Worm (Caenorhabditis elegans): Measurements from ENCODE around the gene F52D10.4.
A peak's percentile ranks its signal among the peaks of the same experiment; 100 is the strongest.

The F52D10.4 gene

DNA sequence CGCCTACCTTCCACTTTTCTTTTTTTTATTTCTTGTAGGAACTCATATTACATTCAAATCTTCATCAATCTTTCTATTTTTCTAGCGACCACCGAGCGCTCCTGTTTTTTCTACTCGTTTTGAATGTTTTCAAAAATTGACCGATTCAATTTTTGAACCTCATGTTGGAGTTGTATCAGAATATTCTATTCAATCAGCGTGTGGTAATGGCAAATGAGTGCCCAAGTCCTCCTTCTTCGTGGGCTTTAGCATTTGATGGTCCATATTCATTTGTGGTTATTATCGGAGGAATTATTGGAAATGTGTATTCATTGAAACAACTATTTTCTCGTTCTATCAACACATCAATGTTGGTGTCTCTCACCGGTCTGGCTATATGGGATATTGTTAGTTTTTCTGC lies at the start of gene F52D10.4:
TSS of gene F52D10.4 (plus strand) at position 84 of the 400 bp plus-strand sequence.
- TF ChIP-seq snpc-4 (tag; optimal IDR thresholded peaks at IDR 0.05), result no peak
- TF ChIP-seq aly-2 (tag; optimal IDR thresholded peaks at IDR 0.05), result no peak
- TF ChIP-seq hmg-11 (tag; optimal IDR thresholded peaks at IDR 0.05), result no peak
- TF ChIP-seq nhr-67 (tag; optimal IDR thresholded peaks at IDR 0.05), result no peak
- no peak for TF ChIP-seq pqm-1 (tag; optimal IDR thresholded peaks at IDR 0.05)
- TF ChIP-seq ZK546.5 (tag; optimal IDR thresholded peaks at IDR 0.05), result no peak
- no peak for TF ChIP-seq ceh-9 (tag; optimal IDR thresholded peaks at IDR 0.05)
- no peak for TF ChIP-seq tbx-2 (tag; optimal IDR thresholded peaks at IDR 0.05)
- TF ChIP-seq unc-39 (tag; optimal IDR thresholded peaks at IDR 0.05), result no peak
- no peak for TF ChIP-seq ceh-16 (tag; optimal IDR thresholded peaks at IDR 0.05)

DNA sequence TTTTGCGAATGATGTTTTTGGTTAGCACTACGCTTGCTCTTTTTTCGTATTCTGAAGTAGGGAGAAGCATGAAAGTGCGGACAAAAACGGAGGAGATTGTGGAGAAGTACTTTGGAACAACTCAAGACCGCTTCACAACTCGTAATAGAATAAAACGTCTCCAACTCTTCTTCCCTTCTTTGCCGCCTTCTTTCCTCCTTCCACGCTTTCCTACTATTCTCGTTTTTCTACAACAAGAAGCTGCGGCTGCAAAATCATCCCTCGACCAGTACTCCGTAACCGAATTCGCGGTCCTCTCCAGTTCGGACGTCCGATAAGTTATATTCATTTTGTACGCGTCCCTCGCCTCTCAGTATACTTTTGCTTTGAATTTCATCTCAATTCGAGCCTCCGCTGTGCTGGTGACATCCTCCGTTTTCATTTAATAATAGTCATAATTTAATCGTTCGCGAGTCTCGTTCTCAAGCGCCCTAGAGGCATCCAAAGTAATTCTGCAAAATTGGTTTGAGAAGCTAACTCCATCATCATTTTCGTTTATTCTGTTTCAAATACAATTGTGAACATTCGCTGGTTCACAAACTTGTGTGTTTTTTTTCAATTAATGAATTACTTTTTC lies 47.4 kb upstream of the F52D10.4 start:
- TF ChIP-seq egl-5 (tag; optimal IDR thresholded peaks at IDR 0.05) (no peak), fkh-10 (GFP tag; optimal IDR thresholded peaks at IDR 0.05) (peak; percentile 71)

ce11 chrX:11571714-11572113 lies 45.6 kb upstream of the F52D10.4 start:
- TF ChIP-seq lin-15B (tag; optimal IDR thresholded peaks at IDR 0.05) (no peak), jun-1 (tag; optimal IDR thresholded peaks at IDR 0.05) (no peak), lin-39 (tag; optimal IDR thresholded peaks at IDR 0.05) (peak; percentile 1), snpc-4 (tag; optimal IDR thresholded peaks at IDR 0.05) (no peak), ceh-28 (tag; optimal IDR thresholded peaks at IDR 0.05) (no peak), zag-1 (tag; optimal IDR thresholded peaks at IDR 0.05) (no peak), sea-2 (GFP tag; optimal IDR thresholded peaks at IDR 0.05) (no peak), nhr-67 (tag; optimal IDR thresholded peaks at IDR 0.05) (no peak), pha-4 (tag; optimal IDR thresholded peaks at IDR 0.05) (no peak), nhr-23 (tag; optimal IDR thresholded peaks at IDR 0.05) (peak; percentile 6), elt-1 (tag; optimal IDR thresholded peaks at IDR 0.05) (no peak), elt-2 (tag; optimal IDR thresholded peaks at IDR 0.05) (no peak), nhr-237 (tag; optimal IDR thresholded peaks at IDR 0.05) (no peak), ceh-82 (tag; optimal IDR thresholded peaks at IDR 0.05) (no peak), nhr-12 (tag; optimal IDR thresholded peaks at IDR 0.05) (no peak), egl-27 (tag; optimal IDR thresholded peaks at IDR 0.05) (no peak), nfya-1 (tag; optimal IDR thresholded peaks at IDR 0.05; ENCODE audit: insufficient read depth) (peak; percentile 41)

DNA sequence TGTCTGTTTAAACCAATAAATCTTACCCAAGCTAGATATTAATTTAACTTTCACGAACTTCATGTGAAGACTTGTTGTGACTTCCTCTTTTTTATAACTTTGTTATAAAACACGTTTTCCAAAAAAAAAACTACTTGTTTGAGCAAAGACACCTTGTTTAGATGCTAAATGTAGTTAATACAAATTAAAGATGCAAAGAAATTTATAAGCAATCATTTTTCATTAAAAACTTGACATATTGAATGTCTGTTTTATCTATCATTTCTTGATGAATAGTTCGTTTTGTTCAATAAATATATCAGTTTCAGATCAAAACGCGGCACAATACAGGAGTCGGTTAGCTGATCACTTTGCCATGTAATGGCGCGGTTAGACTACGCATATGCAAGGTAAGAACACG lies 45.1 kb upstream of the F52D10.4 start, which contains the start of gene frm-3:
TSS of gene frm-3 (plus strand) at position 301 of the 400 bp plus-strand sequence.
- TF ChIP-seq nhr-23 (tag; optimal IDR thresholded peaks at IDR 0.05) (no peak), fos-1 (tag; optimal IDR thresholded peaks at IDR 0.05) (no peak), tbx-2 (tag; optimal IDR thresholded peaks at IDR 0.05) (no peak)

DNA sequence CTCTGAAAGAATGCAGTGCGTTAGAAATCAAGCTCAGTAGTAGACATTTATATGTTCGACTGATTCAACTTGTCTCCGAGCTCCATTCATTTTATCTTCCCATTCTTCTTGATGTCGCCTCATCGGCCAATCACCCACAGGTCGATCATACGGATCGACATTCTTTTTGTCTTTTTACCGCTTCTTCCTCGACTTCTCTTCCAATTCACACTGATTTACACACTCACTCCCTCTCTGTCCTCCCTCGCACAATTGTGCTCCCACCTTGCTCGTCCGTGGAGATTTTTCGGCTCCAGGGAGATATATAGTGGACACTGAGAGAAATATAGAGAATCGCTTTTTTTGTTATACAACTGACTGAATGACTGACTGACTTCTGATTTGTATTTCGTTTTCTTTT lies 43.1 kb upstream of the F52D10.4 start:
- TF ChIP-seq pha-4 (tag; optimal IDR thresholded peaks at IDR 0.05) (no peak), ceh-28 (tag; optimal IDR thresholded peaks at IDR 0.05) (no peak), nhr-23 (tag; optimal IDR thresholded peaks at IDR 0.05) (no peak), fkh-2 (tag; optimal IDR thresholded peaks at IDR 0.05) (no peak), ceh-82 (tag; optimal IDR thresholded peaks at IDR 0.05) (no peak), mml-1 (tag; optimal IDR thresholded peaks at IDR 0.05) (no peak)

DNA sequence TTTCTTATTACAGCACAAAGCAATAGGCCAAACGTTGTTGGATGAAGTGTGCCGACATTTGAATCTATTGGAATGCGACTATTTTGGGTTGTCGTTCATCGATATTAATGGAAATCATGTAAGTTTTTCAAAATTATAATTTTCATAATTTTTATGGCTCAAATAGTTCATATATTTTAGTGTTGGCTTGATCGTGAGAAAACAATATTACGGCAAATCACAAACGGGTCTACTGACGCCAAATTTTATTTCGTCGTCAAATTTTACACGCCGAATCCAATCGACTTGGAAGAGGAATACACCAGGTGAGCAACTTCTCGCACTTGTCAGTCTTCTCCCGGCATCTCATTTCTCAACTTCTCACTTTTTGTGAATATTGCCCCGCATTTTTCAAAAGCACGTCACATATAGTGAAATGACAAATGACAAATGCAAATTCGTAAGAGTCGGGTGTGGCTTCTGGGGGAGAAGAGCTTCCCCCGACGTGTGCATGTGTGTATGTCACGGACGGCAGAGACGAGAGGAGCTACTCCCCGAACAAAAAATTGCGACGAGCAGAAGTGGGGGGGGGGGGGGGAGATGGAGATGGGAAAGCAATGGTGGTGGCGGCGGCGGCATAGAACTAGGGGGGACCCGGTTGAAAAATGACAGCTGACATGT lies 40.7 kb upstream of the F52D10.4 start:
- TF ChIP-seq ceh-82 (tag; optimal IDR thresholded peaks at IDR 0.05) (no peak), lin-39 (tag; optimal IDR thresholded peaks at IDR 0.05) (peak; percentile 64), unc-62 (GFP tag; optimal IDR thresholded peaks at IDR 0.05) (peak; percentile 32)

All from whole organism, L3 larva.